Fruit fly (Drosophila melanogaster) whole organism, pupa: ENCODE results near the gene CG42780.

Experiments
- CG10348 ChIP-seq: fragments of 200-800 bp; sonication (Bioruptor generic); IDR thresholded peaks from 2 replicates; pipeline ENCODE4 v1.3.6; 2022; ENCODE audit warnings: missing biosample characterization, missing genetic modification characterization
- CG12605 ChIP-seq: fragments of 200-800 bp; sonication (Bioruptor generic); IDR thresholded peaks from 2 replicates; pipeline ENCODE4 v1.3.6; 2022; ENCODE audit warnings: missing biosample characterization, missing genetic modification characterization
- CG13204 ChIP-seq: fragments of 200-800 bp; sonication (Bioruptor generic); optimal IDR thresholded peaks from 2 replicates; lab custom pipeline; 2018; ENCODE audit warnings: missing biosample characterization, mild to moderate bottlenecking, missing genetic modification characterization, moderate library complexity
- CG14655 ChIP-seq: fragments of 200-800 bp; sonication (Bioruptor generic); optimal IDR thresholded peaks from 3 replicates; lab custom pipeline; 2017; ENCODE audit warnings: mild to moderate bottlenecking, missing biosample characterization, missing genetic modification reagents, missing genetic modification characterization
- CG15710 ChIP-seq: fragments of 200-800 bp; sonication (Bioruptor generic); optimal IDR thresholded peaks from 2 replicates; lab custom pipeline; 2018; ENCODE audit warnings: missing biosample characterization, mild to moderate bottlenecking, missing genetic modification characterization, moderate library complexity
- CG17806 ChIP-seq: fragments of 200-800 bp; sonication (Bioruptor generic); optimal IDR thresholded peaks from 2 replicates; lab custom pipeline; 2018; ENCODE audit warnings: missing biosample characterization, mild to moderate bottlenecking, missing genetic modification characterization, moderate library complexity
- CG32121 ChIP-seq: fragments of 200-800 bp; sonication (Bioruptor generic); IDR thresholded peaks from 2 replicates; pipeline ENCODE4 v1.3.6; 2022; ENCODE audit warnings: missing biosample characterization, missing genetic modification characterization
- CG34367 ChIP-seq: fragments of 200-800 bp; sonication (Bioruptor generic); optimal IDR thresholded peaks from 2 replicates; lab custom pipeline; 2018; ENCODE audit warnings: missing biosample characterization, mild to moderate bottlenecking, missing genetic modification characterization
- CG4496 ChIP-seq: fragments of 200-800 bp; sonication (Bioruptor generic); IDR thresholded peaks from 3 replicates; pipeline ENCODE4 v1.3.6; 2022; ENCODE audit warnings: missing biosample characterization, missing genetic modification characterization
- CG8159 ChIP-seq: fragments of 200-800 bp; sonication (Bioruptor generic); optimal IDR thresholded peaks from 3 replicates; lab custom pipeline; 2018; ENCODE audit warnings: missing biosample characterization, mild to moderate bottlenecking, missing genetic modification characterization, moderate library complexity
- CG8301 ChIP-seq: fragments of 200-800 bp; sonication (Bioruptor generic); optimal IDR thresholded peaks from 2 replicates; lab custom pipeline; 2018; ENCODE audit warnings: missing biosample characterization, mild to moderate bottlenecking, missing genetic modification characterization
- CG9948 ChIP-seq: fragments of 200-800 bp; sonication (Bioruptor generic); optimal IDR thresholded peaks from 2 replicates; lab custom pipeline; 2018; ENCODE audit warnings: missing biosample characterization, mild to moderate bottlenecking, missing genetic modification characterization, moderate library complexity
- D1 ChIP-seq: fragments of 200-800 bp; sonication (Bioruptor generic); optimal IDR thresholded peaks from 2 replicates; lab custom pipeline; 2018; ENCODE audit warnings: missing biosample characterization, mild to moderate bottlenecking, missing genetic modification characterization, moderate library complexity
- EcR ChIP-seq: fragments of 200-800 bp; sonication (Bioruptor generic); optimal IDR thresholded peaks from 3 replicates; lab custom pipeline; 2019; ENCODE audit warnings: missing biosample characterization, missing genetic modification characterization, mild to moderate bottlenecking, moderate library complexity, missing genetic modification reagents
- Ets98B ChIP-seq: fragments of 200-800 bp; sonication (Bioruptor generic); IDR thresholded peaks from 2 replicates; pipeline ENCODE4 v1.3.6; 2022; ENCODE audit warnings: missing biosample characterization, missing genetic modification characterization
- Pif1A ChIP-seq: fragments of 200-800 bp; sonication (Bioruptor generic); optimal IDR thresholded peaks from 3 replicates; lab custom pipeline; 2016; ENCODE audit warnings: missing biosample characterization, missing genetic modification characterization
- Pif1B ChIP-seq: fragments of 200-800 bp; sonication (Bioruptor generic); optimal IDR thresholded peaks from 3 replicates; lab custom pipeline; 2016; ENCODE audit warnings: missing biosample characterization, missing genetic modification characterization
- Snoo ChIP-seq: fragments of 200-800 bp; sonication (Bioruptor generic); optimal IDR thresholded peaks from 3 replicates; lab custom pipeline; 2017; ENCODE audit warnings: missing biosample characterization, mild to moderate bottlenecking, missing genetic modification characterization, inconsistent platforms
- fd96Ca ChIP-seq: fragments of 200-800 bp; sonication (Bioruptor generic); IDR thresholded peaks from 3 replicates; pipeline ENCODE4 v1.3.6; 2022; ENCODE audit warnings: missing biosample characterization, missing genetic modification characterization
- gl ChIP-seq: fragments of 200-800 bp; sonication (Bioruptor generic); optimal IDR thresholded peaks from 2 replicates; lab custom pipeline; 2018; ENCODE audit warnings: missing biosample characterization, mild to moderate bottlenecking, missing genetic modification characterization
- rn ChIP-seq: fragments of 200-800 bp; sonication (Bioruptor generic); IDR thresholded peaks from 2 replicates; pipeline ENCODE4 v1.3.6; 2022; ENCODE audit warnings: missing biosample characterization, missing genetic modification characterization

Gene CG42780

dm6 chrX:7306538-7307477 lies 25.2 kb downstream of the CG42780 start:
- TF ChIP-seq CG8159 (tag; lab: Kevin White, UChicago) (peak; percentile 97), Ets98B (GFP tag; lab: Robert Waterston, UW) (peak; percentile 78), Pif1A (peak; percentile 81), CG17806 (tag; lab: Kevin White, UChicago) (peak; percentile 91), rn (GFP tag; lab: Robert Waterston, UW) (peak; percentile 71), Pif1B (peak; percentile 84), CG8301 (tag; lab: Kevin White, UChicago) (peak; percentile 85), Snoo (peak; percentile 89), CG15710 (tag; lab: Kevin White, UChicago) (peak; percentile 95), D1 (peak; percentile 80), CG32121 (GFP tag; lab: Robert Waterston, UW) (peak; percentile 80), CG34367 (peak; percentile 89), CG9948 (tag; lab: Kevin White, UChicago) (peak; percentile 98), gl (peak; percentile 55), CG12605 (peak; percentile 55), CG14655 (GFP tag; lab: Kevin White, UChicago) (peak; percentile 98), EcR (GFP tag; lab: Kevin White, UChicago) (peak; percentile 63), CG13204 (peak; percentile 75), fd96Ca (GFP tag; lab: Robert Waterston, UW) (peak; percentile 85), CG10348 (peak; percentile 62; the same call in 1 of the 2 replicates), CG4496 (peak; percentile 50; the same call in 2 of the 3 replicates)

dm6 chrX:7305753-7306338 lies 26.1 kb downstream of the CG42780 start:
- TF ChIP-seq Pif1A (peak; percentile 71), CG32121 (GFP tag; lab: Robert Waterston, UW) (peak; percentile 62; the same call in 1 of the 2 replicates), CG13204 (peak; percentile 82), D1 (peak; percentile 71), fd96Ca (GFP tag; lab: Robert Waterston, UW) (peak; percentile 88), CG9948 (tag; lab: Kevin White, UChicago) (peak; percentile 91), Ets98B (GFP tag; lab: Robert Waterston, UW) (no peak; the same call in none of the 2 replicates), CG8301 (tag; lab: Kevin White, UChicago) (peak; percentile 80), CG12605 (peak; percentile 44), CG15710 (tag; lab: Kevin White, UChicago) (peak; percentile 93), Snoo (peak; percentile 90), EcR (GFP tag; lab: Kevin White, UChicago) (no peak), CG17806 (tag; lab: Kevin White, UChicago) (peak; percentile 87), rn (GFP tag; lab: Robert Waterston, UW) (peak; percentile 70), CG4496 (peak; percentile 80), CG10348 (peak; percentile 49; the same call in 1 of the 2 replicates), Pif1B (peak; percentile 36), CG34367 (peak; percentile 86), gl (peak; percentile 69), CG8159 (tag; lab: Kevin White, UChicago) (peak; percentile 93), CG14655 (GFP tag; lab: Kevin White, UChicago) (peak; percentile 92)

dm6 chrX:7304798-7305447 lies 27.1 kb downstream of the CG42780 start:
- TF ChIP-seq CG8159 (tag; lab: Kevin White, UChicago) (peak; percentile 20), Pif1B (peak; percentile 43), CG34367 (peak; percentile 59), EcR (GFP tag; lab: Kevin White, UChicago) (peak; percentile 45), CG15710 (tag; lab: Kevin White, UChicago) (peak; percentile 51), CG17806 (tag; lab: Kevin White, UChicago) (no peak), CG12605 (peak; percentile 44; the same call in 1 of the 2 replicates), CG32121 (GFP tag; lab: Robert Waterston, UW) (no peak), CG9948 (tag; lab: Kevin White, UChicago) (peak; percentile 31), CG4496 (no peak), Snoo (peak; percentile 29), D1 (no peak), CG8301 (tag; lab: Kevin White, UChicago) (no peak), fd96Ca (GFP tag; lab: Robert Waterston, UW) (no peak), CG13204 (peak; percentile 72), CG14655 (GFP tag; lab: Kevin White, UChicago) (peak; percentile 23), Pif1A (peak; percentile 30), rn (GFP tag; lab: Robert Waterston, UW) (no peak), Ets98B (GFP tag; lab: Robert Waterston, UW) (no peak), CG10348 (no peak), gl (peak; percentile 74)

- TF ChIP-seq CG8301 (tag; lab: Kevin White, UChicago) = no peak
- peak; percentile 62 for TF ChIP-seq EcR (GFP tag; lab: Kevin White, UChicago)
- TF ChIP-seq CG4496 = peak; percentile 20; the same call in 1 of the 3 replicates
- TF ChIP-seq CG15710 (tag; lab: Kevin White, UChicago) = no peak
These were observed 28.1 kb downstream of the CG42780 start for dm6 chrX:7303848-7304427.
